In the genomic region with DNA sequence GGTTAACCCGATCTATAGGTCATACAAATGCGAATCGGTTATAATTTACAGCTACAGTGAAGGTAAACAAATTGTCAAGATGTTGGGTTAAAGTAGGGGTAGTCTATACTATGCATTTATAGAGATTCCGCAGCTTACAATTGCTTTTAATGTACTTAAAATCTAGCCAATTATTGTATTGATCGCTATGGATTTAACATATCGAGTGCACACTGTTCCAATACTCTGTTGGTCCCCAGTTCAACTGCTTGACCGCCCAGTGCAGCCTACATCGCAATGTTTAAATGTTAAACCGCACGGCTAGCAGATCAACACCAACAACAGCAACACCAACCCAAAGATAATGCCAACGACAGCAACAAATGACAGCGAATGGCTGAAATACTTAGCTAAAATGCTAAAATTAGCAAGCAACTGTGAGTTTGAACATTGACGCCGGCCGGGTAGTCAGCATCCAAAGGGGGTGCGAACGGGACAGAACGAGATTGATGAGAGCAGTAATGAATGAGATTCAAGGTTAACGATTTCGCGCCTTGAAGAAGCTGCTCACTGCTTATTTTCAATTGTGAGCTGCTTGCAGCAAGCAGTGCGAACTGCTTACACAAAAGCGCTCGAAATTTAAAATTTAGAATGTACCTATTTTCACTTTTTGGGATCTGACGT, we compare ENCODE assay signal across 1 fruit fly cellular context.
TF ChIP-seq lines count a peak whose summit lies in the region.

No protein-coding gene starts in this region.

TF ChIP-seq in whole organism, embryonic, 481 proteins besides CTCF, POLR2A, EP300 and RAD21 (continued from another document and continues in another):
- TF ChIP-seq Taf1 (GFP tag; IDR thresholded peaks at IDR 0.05; lab: Robert Waterston, UW) (peak; percentile 52), disco-r (GFP tag; optimal IDR thresholded peaks at IDR 0.05; lab: Kevin White, UChicago) (no peak), ap (GFP tag; IDR thresholded peaks at IDR 0.05; lab: Robert Waterston, UW) (peak; percentile 53; the same call in 1 of the 2 replicates), Lim3 (GFP tag; IDR thresholded peaks at IDR 0.05; lab: Robert Waterston, UW) (no peak), da (GFP tag; optimal IDR thresholded peaks at IDR 0.05; lab: Kevin White, UChicago) (no peak), tll (GFP tag; optimal IDR thresholded peaks at IDR 0.05; lab: Kevin White, UChicago) (no peak), trem (tag; optimal IDR thresholded peaks at IDR 0.05; lab: Kevin White, UChicago) (no peak), CG11398 (GFP tag; optimal IDR thresholded peaks at IDR 0.05; lab: Kevin White, UChicago) (no peak), CoRest (tag; optimal IDR thresholded peaks at IDR 0.05; lab: Kevin White, UChicago) (peak; percentile 3), CG15011 (GFP tag; optimal IDR thresholded peaks at IDR 0.05; lab: Kevin White, UChicago) (no peak), CG14965 (GFP tag; optimal IDR thresholded peaks at IDR 0.05; lab: Kevin White, UChicago; ENCODE audit: borderline replicate concordance) (no peak), ara (GFP tag; IDR thresholded peaks at IDR 0.05; lab: Robert Waterston, UW) (peak; percentile 60), CG3995 (GFP tag; optimal IDR thresholded peaks at IDR 0.05; lab: Kevin White, UChicago) (no peak), Hr39 (optimal IDR thresholded peaks at IDR 0.05; lab: Kevin White, UChicago) (no peak), zfh1 (GFP tag; IDR thresholded peaks at IDR 0.05; lab: Robert Waterston, UW) (peak; percentile 72), ranshi (GFP tag; IDR thresholded peaks at IDR 0.05; lab: Robert Waterston, UW) (peak; percentile 41; the same call in 1 of the 2 replicates), CG8765 (GFP tag; IDR thresholded peaks at IDR 0.05; lab: Robert Waterston, UW) (peak; percentile 52; the same call in 1 of the 2 replicates), CG18262 (tag; optimal IDR thresholded peaks at IDR 0.05; lab: Kevin White, UChicago) (no peak), Nf-YA (GFP tag; IDR thresholded peaks at IDR 0.05; lab: Robert Waterston, UW) (no peak), CG10267 (tag; optimal IDR thresholded peaks at IDR 0.05; lab: Kevin White, UChicago) (no peak), sisA (GFP tag; IDR thresholded peaks at IDR 0.05; lab: Robert Waterston, UW) (peak; percentile 3; the same call in 1 of the 2 replicates), Antp (GFP tag; optimal IDR thresholded peaks at IDR 0.05; lab: Kevin White, UChicago) (peak; percentile 48), CG10431 (GFP tag; optimal IDR thresholded peaks at IDR 0.05; lab: Kevin White, UChicago) (no peak), jumu (GFP tag; optimal IDR thresholded peaks at IDR 0.05; lab: Kevin White, UChicago) (no peak), CG8359 (GFP tag; optimal IDR thresholded peaks at IDR 0.05; lab: Kevin White, UChicago; ENCODE audit: borderline replicate concordance) (no peak), Dip3 (GFP tag; optimal IDR thresholded peaks at IDR 0.05; lab: Kevin White, UChicago) (no peak), CG17912 (GFP tag; optimal IDR thresholded peaks at IDR 0.05; lab: Kevin White, UChicago) (no peak), Hr3 (GFP tag; optimal IDR thresholded peaks at IDR 0.05; lab: Kevin White, UChicago) (no peak), fd3F (GFP tag; optimal IDR thresholded peaks at IDR 0.05; lab: Kevin White, UChicago) (no peak), Atf-2 (GFP tag; optimal IDR thresholded peaks at IDR 0.05; lab: Kevin White, UChicago) (no peak), zen2 (GFP tag; IDR thresholded peaks at IDR 0.05; lab: Robert Waterston, UW; ENCODE audit: partially characterized antibody) (no peak), Max (GFP tag; optimal IDR thresholded peaks at IDR 0.05; lab: Kevin White, UChicago) (no peak), al (GFP tag; IDR thresholded peaks at IDR 0.05; lab: Robert Waterston, UW) (0 out of 2 replicates have a peak, but pooled peaks have one; percentile 25), gt (GFP tag; IDR thresholded peaks at IDR 0.05; lab: Robert Waterston, UW) (no peak; the same call in 1 of the 2 replicates), stc (GFP tag; IDR thresholded peaks at IDR 0.05; lab: Robert Waterston, UW) (no peak; the same call in 1 of the 2 replicates), CG31224 (GFP tag; IDR thresholded peaks at IDR 0.05; lab: Robert Waterston, UW) (peak; percentile 15; the same call in 1 of the 2 replicates), ken (GFP tag; IDR thresholded peaks at IDR 0.05; lab: Robert Waterston, UW) (peak; percentile 28; the same call in 1 of the 3 replicates), slp2 (GFP tag; optimal IDR thresholded peaks at IDR 0.05; lab: Kevin White, UChicago) (no peak), Meics (GFP tag; optimal IDR thresholded peaks at IDR 0.05; lab: Kevin White, UChicago) (no peak), Lhr (GFP tag; optimal IDR thresholded peaks at IDR 0.05; lab: Kevin White, UChicago) (no peak), row (GFP tag; IDR thresholded peaks at IDR 0.05; lab: Robert Waterston, UW) (no peak; the same call in 2 of the 3 replicates), Scr (GFP tag; IDR thresholded peaks at IDR 0.05; lab: Robert Waterston, UW; ENCODE audit: partially characterized antibody) (no peak; the same call in 1 of the 2 replicates), fd96Cb (tag; optimal IDR thresholded peaks at IDR 0.05; lab: Kevin White, UChicago) (no peak), CG3838 (GFP tag; optimal IDR thresholded peaks at IDR 0.05; lab: Kevin White, UChicago) (no peak), CG5180 (GFP tag; optimal IDR thresholded peaks at IDR 0.05; lab: Kevin White, UChicago) (no peak), kah (GFP tag; optimal IDR thresholded peaks at IDR 0.05; lab: Kevin White, UChicago) (no peak), Aef1 (GFP tag; IDR thresholded peaks at IDR 0.05; lab: Robert Waterston, UW) (peak; percentile 28), CG4328 (GFP tag; optimal IDR thresholded peaks at IDR 0.05; lab: Kevin White, UChicago) (no peak), lmd (GFP tag; IDR thresholded peaks at IDR 0.05; lab: Robert Waterston, UW) (peak; percentile 20), Nf-YB (GFP tag; optimal IDR thresholded peaks at IDR 0.05; lab: Kevin White, UChicago) (no peak), CG32767 (GFP tag; IDR thresholded peaks at IDR 0.05; lab: Robert Waterston, UW) (no peak), CG8924 (tag; optimal IDR thresholded peaks at IDR 0.05; lab: Kevin White, UChicago) (no peak), Hmr (GFP tag; optimal IDR thresholded peaks at IDR 0.05; lab: Kevin White, UChicago) (no peak), NK7.1 (GFP tag; optimal IDR thresholded peaks at IDR 0.05; lab: Kevin White, UChicago) (no peak), crc (GFP tag; optimal IDR thresholded peaks at IDR 0.05; lab: Kevin White, UChicago) (no peak), Kr (GFP tag; optimal IDR thresholded peaks at IDR 0.05; lab: Kevin White, UChicago) (no peak), gfzf (GFP tag; optimal IDR thresholded peaks at IDR 0.05; lab: Kevin White, UChicago) (no peak), inv (GFP tag; IDR thresholded peaks at IDR 0.05; lab: Robert Waterston, UW; ENCODE audit: partially characterized antibody) (0 out of 2 replicates have a peak, but pooled peaks have one; percentile 10), GATAe (GFP tag; conservative IDR thresholded peaks at IDR 0.05; lab: Robert Waterston, UW) (no peak; the same call in 1 of the 2 replicates), tio (GFP tag; optimal IDR thresholded peaks at IDR 0.05; lab: Kevin White, UChicago) (no peak), CG10274 (GFP tag; optimal IDR thresholded peaks at IDR 0.05; lab: Kevin White, UChicago) (no peak), CG7963 (GFP tag; IDR thresholded peaks at IDR 0.05; lab: Robert Waterston, UW; ENCODE audit: partially characterized antibody) (0 out of 3 replicates have a peak, but pooled peaks have one; percentile 31), en (GFP tag; optimal IDR thresholded peaks at IDR 0.05; lab: Kevin White, UChicago) (no peak), Dp (GFP tag; optimal IDR thresholded peaks at IDR 0.05; lab: Kevin White, UChicago) (peak; percentile 93), CG6272 (GFP tag; IDR thresholded peaks at IDR 0.05; lab: Robert Waterston, UW) (no peak), gsb-n (tag; optimal IDR thresholded peaks at IDR 0.05; lab: Kevin White, UChicago) (no peak), ERR (GFP tag; optimal IDR thresholded peaks at IDR 0.05; lab: Kevin White, UChicago) (peak; percentile 49), wor (GFP tag; IDR thresholded peaks at IDR 0.05; lab: Robert Waterston, UW) (0 out of 2 replicates have a peak, but pooled peaks have one; percentile 12), TFAM (GFP tag; optimal IDR thresholded peaks at IDR 0.05; lab: Kevin White, UChicago) (no peak), Eip74EF (GFP tag; optimal IDR thresholded peaks at IDR 0.05; lab: Kevin White, UChicago) (peak in 1 of 2 experiments; percentile 100), Spps (tag; optimal IDR thresholded peaks at IDR 0.05; lab: Kevin White, UChicago) (no peak), H2.0 (GFP tag; IDR thresholded peaks at IDR 0.05; lab: Robert Waterston, UW) (peak; percentile 65; the same call in 1 of the 2 replicates), Hsf (GFP tag; optimal IDR thresholded peaks at IDR 0.05; lab: Kevin White, UChicago) (no peak), CG6689 (GFP tag; IDR thresholded peaks at IDR 0.05; lab: Robert Waterston, UW) (peak; percentile 12; the same call in 1 of the 2 replicates), cas (GFP tag; IDR thresholded peaks at IDR 0.05; lab: Robert Waterston, UW) (no peak), CG7928 (GFP tag; optimal IDR thresholded peaks at IDR 0.05; lab: Kevin White, UChicago) (no peak), Dek (tag; optimal IDR thresholded peaks at IDR 0.05; lab: Kevin White, UChicago) (no peak), sug (tag; optimal IDR thresholded peaks at IDR 0.05; lab: Kevin White, UChicago) (peak; percentile 41), pum (GFP tag; optimal IDR thresholded peaks at IDR 0.05; lab: Kevin White, UChicago) (no peak), pho (GFP tag; optimal IDR thresholded peaks at IDR 0.05; lab: Kevin White, UChicago) (no peak), sob (GFP tag; IDR thresholded peaks at IDR 0.05; lab: Robert Waterston, UW) (0 out of 2 replicates have a peak, but pooled peaks have one; percentile 9), YL-1 (GFP tag; optimal IDR thresholded peaks at IDR 0.05; lab: Kevin White, UChicago) (peak; percentile 6), Ets65A (GFP tag; lab: Kevin White, UChicago) (peak; percentile 73), Stat92E (GFP tag; optimal IDR thresholded peaks at IDR 0.05; lab: Kevin White, UChicago) (no peak), HLH4C (GFP tag; IDR thresholded peaks at IDR 0.05; lab: Robert Waterston, UW; ENCODE audit: partially characterized antibody) (peak; percentile 43; the same call in 1 of the 3 replicates), CG11504 (tag; optimal IDR thresholded peaks at IDR 0.05; lab: Kevin White, UChicago) (no peak), odd (GFP tag; optimal IDR thresholded peaks at IDR 0.05; lab: Kevin White, UChicago) (no peak), Sry-δ (GFP tag; optimal IDR thresholded peaks at IDR 0.05; lab: Kevin White, UChicago) (no peak), pita (GFP tag; optimal IDR thresholded peaks at IDR 0.05; lab: Kevin White, UChicago) (no peak), CG30431 (GFP tag; optimal IDR thresholded peaks at IDR 0.05; lab: Kevin White, UChicago) (no peak), ssp (GFP tag; IDR thresholded peaks at IDR 0.05; lab: Robert Waterston, UW) (no peak), CG10654 (GFP tag; optimal IDR thresholded peaks at IDR 0.05; lab: Kevin White, UChicago) (no peak), hb (GFP tag; IDR thresholded peaks at IDR 0.05; lab: Robert Waterston, UW; ENCODE audit: partially characterized antibody) (no peak), CG8290 (GFP tag; optimal IDR thresholded peaks at IDR 0.05; lab: Kevin White, UChicago) (peak; percentile 89), CG8290 (tag; optimal IDR thresholded peaks at IDR 0.05; lab: Kevin White, UChicago) (peak; percentile 2 to 81), Abd-B (GFP tag; optimal IDR thresholded peaks at IDR 0.05; lab: Kevin White, UChicago) (peak; percentile 72), Jarid2 (GFP tag; optimal IDR thresholded peaks at IDR 0.05; lab: Kevin White, UChicago) (no peak), CG6175 (GFP tag; IDR thresholded peaks at IDR 0.05; lab: Robert Waterston, UW) (no peak; the same call in 2 of the 3 replicates), CG2202 (tag; optimal IDR thresholded peaks at IDR 0.05; lab: Kevin White, UChicago) (no peak), org-1 (GFP tag; optimal IDR thresholded peaks at IDR 0.05; lab: Kevin White, UChicago) (no peak), HLH3B (GFP tag; IDR thresholded peaks at IDR 0.05; lab: Robert Waterston, UW) (no peak), cato (GFP tag; optimal IDR thresholded peaks at IDR 0.05; lab: Kevin White, UChicago; ENCODE audit: borderline replicate concordance) (no peak), CG18764 (GFP tag; optimal IDR thresholded peaks at IDR 0.05; lab: Kevin White, UChicago) (no peak), CG33213 (GFP tag; optimal IDR thresholded peaks at IDR 0.05; lab: Kevin White, UChicago) (no peak), CG2875 (GFP tag; optimal IDR thresholded peaks at IDR 0.05; lab: Kevin White, UChicago) (peak; percentile 6), CG14014 (GFP tag; IDR thresholded peaks at IDR 0.05; lab: Robert Waterston, UW) (peak; percentile 52), CG5953 (GFP tag; IDR thresholded peaks at IDR 0.05; lab: Robert Waterston, UW) (peak; percentile 52; the same call in 1 of the 2 replicates), Atf6 (GFP tag; IDR thresholded peaks at IDR 0.05; lab: Robert Waterston, UW) (no peak; the same call in 1 of the 2 replicates), CG2889 (GFP tag; IDR thresholded peaks at IDR 0.05; lab: Robert Waterston, UW) (0 out of 3 replicates have a peak, but pooled peaks have one; percentile 40), Doc2 (GFP tag; IDR thresholded peaks at IDR 0.05; lab: Robert Waterston, UW) (0 out of 2 replicates have a peak, but pooled peaks have one; percentile 4), CG16813 (GFP tag; IDR thresholded peaks at IDR 0.05; lab: Robert Waterston, UW; ENCODE audit: partially characterized antibody) (no peak), Ssrp (tag; optimal IDR thresholded peaks at IDR 0.05; lab: Kevin White, UChicago) (no peak), Bgb (GFP tag; IDR thresholded peaks at IDR 0.05; lab: Robert Waterston, UW; ENCODE audit: partially characterized antibody) (peak; percentile 69), repo (GFP tag; optimal IDR thresholded peaks at IDR 0.05; lab: Kevin White, UChicago) (no peak), rib (GFP tag; IDR thresholded peaks at IDR 0.05; lab: Robert Waterston, UW) (peak; percentile 84), mirr (GFP tag; optimal IDR thresholded peaks at IDR 0.05; lab: Kevin White, UChicago) (no peak), CG16863 (GFP tag; optimal IDR thresholded peaks at IDR 0.05; lab: Kevin White, UChicago) (no peak), bbx (GFP tag; IDR thresholded peaks at IDR 0.05; lab: Robert Waterston, UW; ENCODE audit: partially characterized antibody) (peak; percentile 13; the same call in 1 of the 2 replicates), dan (GFP tag; IDR thresholded peaks at IDR 0.05; lab: Robert Waterston, UW) (peak; percentile 66), Ravus (GFP tag; IDR thresholded peaks at IDR 0.05; lab: Robert Waterston, UW) (no peak; the same call in 1 of the 2 replicates), CG3407 (GFP tag; optimal IDR thresholded peaks at IDR 0.05; lab: Kevin White, UChicago) (no peak)
